Fruit fly (Drosophila melanogaster) whole organism, embryonic: ENCODE measurements around the gene ast.

Experiments used
- Antp ChIP-seq: fragments of 200-800 bp; sonication (Bioruptor generic); optimal IDR thresholded peaks from 3 replicates; lab custom pipeline; 2016; ENCODE audit warnings: missing biosample characterization, missing genetic modification characterization
- CG11093 ChIP-seq: fragments of 200-800 bp; sonication (Bioruptor generic); IDR thresholded peaks from 3 replicates; pipeline ENCODE4 v1.3.6; 2022; ENCODE audit warnings: missing biosample characterization, missing genetic modification characterization
- CG11560 ChIP-seq: fragments of 200-800 bp; sonication (Bioruptor generic); IDR thresholded peaks from 3 replicates; pipeline ENCODE4 v1.3.6; 2022; ENCODE audit warnings: missing biosample characterization, missing genetic modification characterization
- CG12071 ChIP-seq: fragments of 200-800 bp; sonication (Bioruptor generic); optimal IDR thresholded peaks from 3 replicates; lab custom pipeline; 2018; ENCODE audit warnings: missing biosample characterization, mild to moderate bottlenecking, missing genetic modification characterization
- CG13296 ChIP-seq: fragments of 200-800 bp; sonication (Bioruptor generic); optimal IDR thresholded peaks from 3 replicates; lab custom pipeline; 2018; ENCODE audit warnings: missing biosample characterization, mild to moderate bottlenecking, missing genetic modification characterization
- CG15514 ChIP-seq: fragments of 200-800 bp; sonication (Bioruptor generic); optimal IDR thresholded peaks from 3 replicates; lab custom pipeline; 2017; ENCODE audit warnings: missing biosample characterization, missing genetic modification characterization, mild to moderate bottlenecking, moderate library complexity, missing genetic modification reagents
- CG17568 ChIP-seq: fragments of 200-800 bp; sonication (Bioruptor generic); optimal IDR thresholded peaks from 2 replicates; lab custom pipeline; 2018; ENCODE audit warnings: missing biosample characterization, mild to moderate bottlenecking, missing genetic modification characterization, moderate library complexity
- CG1792 ChIP-seq: fragments of 200-800 bp; sonication (Bioruptor generic); optimal IDR thresholded peaks from 2 replicates; lab custom pipeline; 2016; ENCODE audit warnings: missing biosample characterization, missing genetic modification characterization
- CG2120 ChIP-seq: fragments of 200-800 bp; sonication (Bioruptor generic); optimal IDR thresholded peaks from 3 replicates; lab custom pipeline; 2016; ENCODE audit warnings: missing biosample characterization, missing genetic modification characterization
- CG33213 ChIP-seq: fragments of 200-800 bp; sonication (Bioruptor generic); optimal IDR thresholded peaks from 3 replicates; lab custom pipeline; 2016; ENCODE audit warnings: missing biosample characterization, missing genetic modification characterization
- CG3726 ChIP-seq: fragments of 200-800 bp; sonication (Bioruptor generic); IDR thresholded peaks from 3 replicates; pipeline ENCODE4, ENCODE4 v1.3.6; 2022; ENCODE audit warnings: missing biosample characterization, missing genetic modification characterization
- CG4424 ChIP-seq: fragments of 200-800 bp; sonication (Bioruptor generic); optimal IDR thresholded peaks from 3 replicates; lab custom pipeline; 2016; ENCODE audit warnings: missing biosample characterization, missing genetic modification characterization
- CG4730 ChIP-seq: fragments of 200-800 bp; sonication (Bioruptor generic); IDR thresholded peaks from 2 replicates; pipeline ENCODE4 v1.3.6; 2022; ENCODE audit warnings: missing biosample characterization, missing genetic modification characterization
- CG5245 ChIP-seq: fragments of 200-800 bp; sonication (Bioruptor generic); optimal IDR thresholded peaks from 3 replicates; lab custom pipeline; 2016; ENCODE audit warnings: missing biosample characterization, missing genetic modification characterization
- CG6813 ChIP-seq: fragments of 200-800 bp; sonication (Bioruptor generic); optimal IDR thresholded peaks from 2 replicates; lab custom pipeline; 2017; ENCODE audit warnings: missing biosample characterization, missing genetic modification characterization, mild to moderate bottlenecking, moderate library complexity, missing genetic modification reagents
- CG8290 ChIP-seq, 3 experiments: fragments of 200-800 bp; sonication (Bioruptor generic); optimal IDR thresholded peaks; 2 replicates each; lab custom pipeline; 2016 to 2019; ENCODE audit warnings: missing biosample characterization in 3 of 3, missing genetic modification characterization in 3 of 3, mild to moderate bottlenecking in 2 of 3, moderate library complexity in 1 of 3
- CG8478 ChIP-seq: fragments of >200 bp; optimal IDR thresholded peaks from 2 replicates; lab custom pipeline; 2018
- CG9215 ChIP-seq: fragments of 200-800 bp; sonication (Bioruptor generic); IDR thresholded peaks from 2 replicates; pipeline ENCODE4 v1.3.6; 2022; ENCODE audit warnings: missing biosample characterization, missing genetic modification characterization
- CG9437 ChIP-seq: fragments of 200-800 bp; sonication (Bioruptor generic); optimal IDR thresholded peaks from 2 replicates; lab custom pipeline; 2018; ENCODE audit warnings: missing biosample characterization, mild to moderate bottlenecking, missing genetic modification characterization
- Camta ChIP-seq: fragments of 200-800 bp; sonication (Bioruptor generic); optimal IDR thresholded peaks from 2 replicates; lab custom pipeline; 2016; ENCODE audit warnings: missing biosample characterization, missing genetic modification characterization
- CkIIα-i1 ChIP-seq: fragments of 200-800 bp; sonication (Bioruptor generic); IDR thresholded peaks from 2 replicates; pipeline ENCODE4 v1.3.6; 2022; ENCODE audit warnings: missing biosample characterization, missing genetic modification characterization
- E2f1 ChIP-seq: fragments of 200-800 bp; sonication (Bioruptor generic); IDR thresholded peaks from 2 replicates; pipeline ENCODE4 v1.3.6; 2022; ENCODE audit warnings: missing biosample characterization, missing genetic modification characterization
- ERR ChIP-seq: fragments of 200-800 bp; sonication (Bioruptor generic); optimal IDR thresholded peaks from 2 replicates; lab custom pipeline; 2016; ENCODE audit warnings: missing biosample characterization, missing genetic modification characterization
- Ets65A ChIP-seq: fragments of 200-800 bp; sonication (Bioruptor generic); peaks from one replicate; lab custom pipeline; 2016; ENCODE audit warnings: missing biosample characterization, missing genetic modification characterization
- Ets97D ChIP-seq: fragments of 200-800 bp; sonication (Bioruptor generic); optimal IDR thresholded peaks from 3 replicates; lab custom pipeline; 2016; ENCODE audit warnings: missing biosample characterization, missing genetic modification characterization
- HLH4C ChIP-seq: fragments of 200-800 bp; sonication (Bioruptor generic); IDR thresholded peaks from 3 replicates; pipeline ENCODE4 v1.3.6; 2022; ENCODE audit warnings: missing biosample characterization, missing genetic modification characterization; ENCODE audit not compliant: partially characterized antibody
- Hand ChIP-seq: fragments of 200-800 bp; sonication (Bioruptor generic); optimal IDR thresholded peaks from 2 replicates; lab custom pipeline; 2017; ENCODE audit warnings: mild to moderate bottlenecking, missing biosample characterization, missing genetic modification reagents, missing genetic modification characterization
- HmgZ ChIP-seq: fragments of 200-800 bp; sonication (Bioruptor generic); optimal IDR thresholded peaks from 2 replicates; lab custom pipeline; 2018; ENCODE audit warnings: missing biosample characterization, mild to moderate bottlenecking, missing genetic modification characterization
- Hr39 ChIP-seq: fragments of >200 bp; optimal IDR thresholded peaks from 2 replicates; lab custom pipeline; 2017
- Hr78 ChIP-seq, 2 experiments: fragments of 200-800 bp in 1 of 2; fragments of >200 bp in 1 of 2; sonication (Bioruptor generic) in 1 of 2; optimal IDR thresholded peaks; 2 replicates each; lab custom pipeline; 2017 to 2019; ENCODE audit warnings: missing biosample characterization in 2 of 2, missing genetic modification characterization in 2 of 2, mild to moderate bottlenecking in 1 of 2, moderate library complexity in 1 of 2
- Lpt ChIP-seq: fragments of >200 bp; optimal IDR thresholded peaks from 2 replicates; lab custom pipeline; 2018; ENCODE audit warnings: missing biosample characterization, missing genetic modification characterization
- NC2β ChIP-seq: fragments of 200-800 bp; sonication (Bioruptor generic); optimal IDR thresholded peaks from 2 replicates; lab custom pipeline; 2016; ENCODE audit warnings: missing biosample characterization, missing genetic modification characterization
- NFAT ChIP-seq: fragments of 200-800 bp; sonication (Bioruptor generic); IDR thresholded peaks from 2 replicates; pipeline ENCODE4 v1.3.6; 2022; ENCODE audit warnings: missing biosample characterization, missing genetic modification characterization
- Trl ChIP-seq, 3 experiments: fragments of >200 bp in 2 of 3; fragments of 200-800 bp in 1 of 3; sonication (Bioruptor generic) in 1 of 3; optimal IDR thresholded peaks; 2 replicates in 1 of 3; 3 replicates in 2 of 3; lab custom pipeline; 2016 to 2017; ENCODE audit warnings: missing biosample characterization in 1 of 3, missing genetic modification characterization in 1 of 3
- YL-1 ChIP-seq: fragments of 200-800 bp; sonication (Bioruptor generic); optimal IDR thresholded peaks from 3 replicates; lab custom pipeline; 2017; ENCODE audit warnings: missing biosample characterization, mild to moderate bottlenecking, missing genetic modification characterization
- ac ChIP-seq: fragments of 200-800 bp; sonication (Bioruptor generic); optimal IDR thresholded peaks from 3 replicates; lab custom pipeline; 2017; ENCODE audit warnings: missing biosample characterization, mild to moderate bottlenecking, missing genetic modification characterization
- bsh ChIP-seq, 2 experiments: fragments of 200-800 bp; sonication (Bioruptor generic); optimal IDR thresholded peaks; 2 replicates each; lab custom pipeline; 2017 to 2018; ENCODE audit warnings: mild to moderate bottlenecking in 2 of 2, missing biosample characterization in 2 of 2, missing genetic modification characterization in 2 of 2, moderate library complexity in 1 of 2
- chn ChIP-seq: fragments of 200-800 bp; sonication (Bioruptor generic); optimal IDR thresholded peaks from 2 replicates; lab custom pipeline; 2016; ENCODE audit warnings: missing biosample characterization, missing genetic modification characterization
- danr ChIP-seq: fragments of 200-800 bp; sonication (Bioruptor generic); IDR thresholded peaks from 2 replicates; pipeline ENCODE4 v1.3.6; 2022; ENCODE audit warnings: missing biosample characterization, missing genetic modification characterization
- gfzf ChIP-seq: fragments of 200-800 bp; sonication (Bioruptor generic); optimal IDR thresholded peaks from 2 replicates; lab custom pipeline; 2016; ENCODE audit warnings: missing biosample characterization, mild to moderate bottlenecking, missing genetic modification characterization, moderate library complexity
- grau ChIP-seq: fragments of 200-800 bp; optimal IDR thresholded peaks from 3 replicates; lab custom pipeline; 2019; ENCODE audit warnings: missing biosample characterization, mild to moderate bottlenecking, missing genetic modification characterization, moderate library complexity
- hkb ChIP-seq, 2 experiments: fragments of 200-800 bp in 1 of 2; fragments of >200 bp in 1 of 2; sonication (Bioruptor generic) in 1 of 2; IDR thresholded peaks in 1 of 2; optimal IDR thresholded peaks in 1 of 2; 2 replicates each; pipeline versions ENCODE4 v1.3.6 to Lab custom; 2017 to 2022; ENCODE audit warnings: missing biosample characterization in 1 of 2, missing genetic modification characterization in 1 of 2
- hth ChIP-seq: fragments of >200 bp; optimal IDR thresholded peaks from 2 replicates; lab custom pipeline; 2017; ENCODE audit warnings: inconsistent platforms
- nau ChIP-seq: fragments of 200-800 bp; sonication (Bioruptor generic); optimal IDR thresholded peaks from 3 replicates; lab custom pipeline; 2017; ENCODE audit warnings: missing biosample characterization, mild to moderate bottlenecking, missing genetic modification characterization, missing genetic modification reagents
- sens ChIP-seq: fragments of 200-800 bp; sonication (Bioruptor generic); peaks from one replicate; lab custom pipeline; 2016; ENCODE audit warnings: missing biosample characterization, missing genetic modification characterization
- seq ChIP-seq: fragments of 200-800 bp; sonication (Bioruptor generic); IDR thresholded peaks from 2 replicates; pipeline ENCODE4 v1.3.6; 2022; ENCODE audit warnings: missing biosample characterization, missing genetic modification characterization
- sima ChIP-seq: fragments of 200-800 bp; sonication (Bioruptor generic); optimal IDR thresholded peaks from 2 replicates; lab custom pipeline; 2016; ENCODE audit warnings: missing biosample characterization, missing genetic modification characterization
- slbo ChIP-seq: fragments of 200-800 bp; sonication (Bioruptor generic); IDR thresholded peaks from 2 replicates; pipeline ENCODE4 v1.3.6; 2022; ENCODE audit warnings: missing biosample characterization, missing genetic modification characterization
- stwl ChIP-seq: fragments of 200-800 bp; sonication (Bioruptor generic); optimal IDR thresholded peaks from 3 replicates; lab custom pipeline; 2018; ENCODE audit warnings: missing biosample characterization, mild to moderate bottlenecking, missing genetic modification characterization, moderate library complexity
- tna ChIP-seq: fragments of 200-800 bp; sonication (Bioruptor generic); IDR thresholded peaks from 2 replicates; pipeline ENCODE4 v1.3.6; 2022; ENCODE audit warnings: missing biosample characterization, missing genetic modification characterization; ENCODE audit not compliant: partially characterized antibody
- vvl ChIP-seq: fragments of 200-800 bp; sonication (Bioruptor generic); IDR thresholded peaks from 2 replicates; pipeline ENCODE4 v1.3.6; 2022; ENCODE audit warnings: missing biosample characterization, missing genetic modification characterization

Gene ast

dm6 chr2L:1075753-1076152 lies 2.0 kb upstream of the ast start (continued):
- TF ChIP-seq Ets97D (GFP tag; lab: Kevin White, UChicago), result peak; percentile 67
- TF ChIP-seq sens (GFP tag; lab: Kevin White, UChicago), result peak; percentile 100
- TF ChIP-seq nau, result peak; percentile 78
- TF ChIP-seq sima, result peak; percentile 54
- peak; percentile 63; the same call in 1 of the 2 replicates for TF ChIP-seq NFAT
- TF ChIP-seq CG11560, result peak; percentile 77; the same call in 2 of the 3 replicates
- no peak for TF ChIP-seq CG17568 (GFP tag; lab: Kevin White, UChicago)
- peak; percentile 94 for TF ChIP-seq CG4424 (GFP tag; lab: Kevin White, UChicago)
- peak; percentile 70 for TF ChIP-seq CG2120 (GFP tag; lab: Kevin White, UChicago)
- peak; percentile 89 for TF ChIP-seq CG4730
- peak; percentile 75 for TF ChIP-seq ERR (GFP tag; lab: Kevin White, UChicago)
- TF ChIP-seq hth, result no peak
- peak; percentile 91 for TF ChIP-seq E2f1 (GFP tag; lab: Robert Waterston, UW)
- peak; percentile 76 for TF ChIP-seq CG9437 (GFP tag; lab: Kevin White, UChicago)
- TF ChIP-seq CG11093 (GFP tag; lab: Robert Waterston, UW), result peak; percentile 93
- peak; percentile 41 to 96 for TF ChIP-seq bsh (GFP tag; optimal IDR thresholded peaks at IDR 0.05; lab: Kevin White, UChicago)
- TF ChIP-seq Hr78 (GFP tag; optimal IDR thresholded peaks at IDR 0.05; lab: Kevin White, UChicago), result peak in 1 of 2 experiments; percentile 68
- TF ChIP-seq HLH4C (GFP tag; lab: Robert Waterston, UW), result no peak
- peak; percentile 66 for TF ChIP-seq HmgZ
- TF ChIP-seq danr (GFP tag; lab: Robert Waterston, UW), result peak; percentile 85
- peak; percentile 13 for TF ChIP-seq CG15514 (GFP tag; lab: Kevin White, UChicago)
- no peak for TF ChIP-seq Lpt
- peak; percentile 44 for TF ChIP-seq stwl
- TF ChIP-seq Camta, result peak; percentile 93
- TF ChIP-seq slbo (GFP tag; lab: Robert Waterston, UW), result peak; percentile 91
- peak; percentile 98 for TF ChIP-seq vvl (GFP tag; lab: Robert Waterston, UW)
- TF ChIP-seq chn (GFP tag; lab: Kevin White, UChicago), result peak; percentile 98
- peak; percentile 84 for TF ChIP-seq CG12071 (GFP tag; lab: Kevin White, UChicago)
- TF ChIP-seq tna (GFP tag; lab: Robert Waterston, UW), result no peak
- TF ChIP-seq ac (GFP tag; lab: Kevin White, UChicago), result peak; percentile 89
- peak; percentile 3 for TF ChIP-seq YL-1
- TF ChIP-seq CG9215, result peak; percentile 71
- peak; percentile 99 for TF ChIP-seq Ets65A (GFP tag; lab: Kevin White, UChicago)
- TF ChIP-seq CG6813 (GFP tag; lab: Kevin White, UChicago), result peak; percentile 80
- no peak for TF ChIP-seq hkb (optimal IDR thresholded peaks at IDR 0.05; lab: Kevin White, UChicago)
- peak; percentile 92 for TF ChIP-seq hkb (GFP tag; IDR thresholded peaks at IDR 0.05; lab: Robert Waterston, UW)
- peak; percentile 85 for TF ChIP-seq CG1792 (GFP tag; lab: Kevin White, UChicago)
- peak; percentile 96 for TF ChIP-seq NC2β (GFP tag; lab: Kevin White, UChicago)
- TF ChIP-seq CG3726 (GFP tag; lab: Robert Waterston, UW), result peak; percentile 94
- peak; percentile 92 for TF ChIP-seq CG8290 (GFP tag; optimal IDR thresholded peaks at IDR 0.05; lab: Kevin White, UChicago)
- TF ChIP-seq CG8290 (tag; optimal IDR thresholded peaks at IDR 0.05; lab: Kevin White, UChicago), result peak in 1 of 2 experiments; percentile 96
- TF ChIP-seq Hr39 (lab: Kevin White, UChicago), result no peak
- no peak for TF ChIP-seq gfzf (GFP tag; lab: Kevin White, UChicago)
- peak; percentile 96 for TF ChIP-seq Antp (GFP tag; lab: Kevin White, UChicago)
- peak; percentile 95 for TF ChIP-seq CG5245 (GFP tag; lab: Kevin White, UChicago)
- TF ChIP-seq CkIIα-i1 (GFP tag; lab: Robert Waterston, UW), result 0 out of 2 replicates have a peak, but pooled peaks have one; percentile 26
- peak; percentile 79 for TF ChIP-seq seq (GFP tag; lab: Robert Waterston, UW)
- TF ChIP-seq CG13296 (GFP tag; lab: Kevin White, UChicago), result peak; percentile 36
- no peak for TF ChIP-seq CG8478 (lab: Kevin White, UChicago)
- peak; percentile 92 for TF ChIP-seq CG33213
- peak; percentile 82 for TF ChIP-seq grau (tag; lab: Kevin White, UChicago)
- peak; percentile 21 for TF ChIP-seq Hand (GFP tag; lab: Kevin White, UChicago)
- TF ChIP-seq Trl (optimal IDR thresholded peaks at IDR 0.05; lab: Kevin White, UChicago), result no peak
- TF ChIP-seq Trl (GFP tag; optimal IDR thresholded peaks at IDR 0.05; lab: Kevin White, UChicago), result peak; percentile 91
